Worm (Caenorhabditis elegans) whole organism, L1 larva: ENCODE measurements around the gene ttr-16.

Experiments
- aly-2 ChIP-seq: fragments of 150-350 bp; optimal IDR thresholded peaks from 2 replicates; lab custom pipeline; 2014; ENCODE audit warnings: missing biosample characterization, missing genetic modification characterization
- ces-1 ChIP-seq: fragments of 150-350 bp; optimal IDR thresholded peaks from 2 replicates; lab custom pipeline; 2014; ENCODE audit warnings: missing biosample characterization, missing genetic modification reagents, missing genetic modification characterization
- elt-2 ChIP-seq: sonication (generic microtip); optimal IDR thresholded peaks from 2 replicates; lab custom pipeline; 2016; ENCODE audit warnings: missing genetic modification characterization, mild to moderate bottlenecking, inconsistent platforms, missing compliant biosample characterization, missing genetic modification reagents
- elt-3 ChIP-seq, 6 experiments: fragments of 150-350 bp in 1 of 6; sonication (generic microtip); optimal IDR thresholded peaks; 2 replicates each; lab custom pipeline; 2017 to 2018; ENCODE audit warnings: missing biosample characterization in 6 of 6, missing genetic modification characterization in 6 of 6, inconsistent platforms in 1 of 6
- lin-15B ChIP-seq: fragments of 150-350 bp; sonication (generic microtip); optimal IDR thresholded peaks from 3 replicates; lab custom pipeline; 2014; ENCODE audit warnings: missing biosample characterization, missing genetic modification characterization
- nhr-11 ChIP-seq: fragments of 150-350 bp; optimal IDR thresholded peaks from 2 replicates; lab custom pipeline; 2014; ENCODE audit warnings: missing biosample characterization, missing genetic modification characterization
- nhr-12 ChIP-seq: sonication (generic microtip); optimal IDR thresholded peaks from 2 replicates; lab custom pipeline; 2017; ENCODE audit warnings: missing biosample characterization, missing genetic modification characterization
- snpc-4 ChIP-seq: fragments of 150-350 bp; optimal IDR thresholded peaks from 2 replicates; lab custom pipeline; 2014; ENCODE audit warnings: missing biosample characterization, missing genetic modification characterization
- tlp-1 ChIP-seq: fragments of 150-350 bp; optimal IDR thresholded peaks from 2 replicates; lab custom pipeline; 2014; ENCODE audit warnings: missing biosample characterization, missing genetic modification characterization
- unc-62 ChIP-seq: fragments of 150-350 bp; optimal IDR thresholded peaks from 2 replicates; lab custom pipeline; 2014; ENCODE audit warnings: missing biosample characterization, missing genetic modification reagents, missing genetic modification characterization

ce11 chrIV:11089527-11089926, 25.6 kb upstream of the ttr-16 start, which contains the start of gene M7.7:
- TF ChIP-seq snpc-4 (tag; lab: Kevin White, UChicago) (no peak), tlp-1 (tag; lab: Kevin White, UChicago) (no peak), aly-2 (tag; lab: Kevin White, UChicago) (no peak), lin-15B (no peak), ces-1 (GFP tag; lab: Kevin White, UChicago) (no peak), elt-3 (tag; optimal IDR thresholded peaks at IDR 0.05; lab: Kevin White, UChicago) (no peak), unc-62 (no peak), nhr-12 (tag; lab: Kevin White, UChicago) (no peak), nhr-11 (tag; lab: Kevin White, UChicago) (no peak), elt-2 (tag; lab: Kevin White, UChicago) (no peak)
